Fruit fly (Drosophila melanogaster) whole organism, wandering third instar larva: Measurements from ENCODE around the gene unc-4.

Experiments
- Abd-B ChIP-seq: fragments of >200 bp; optimal IDR thresholded peaks from 2 replicates; lab custom pipeline; 2017; ENCODE audit warnings: missing biosample characterization, missing genetic modification characterization
- CG32264 ChIP-seq: fragments of 200-800 bp; sonication (Bioruptor generic); optimal IDR thresholded peaks from 2 replicates; lab custom pipeline; 2016; ENCODE audit warnings: missing biosample characterization, missing genetic modification characterization
- CG9705 ChIP-seq: fragments of 200-800 bp; sonication (Bioruptor generic); optimal IDR thresholded peaks from 2 replicates; lab custom pipeline; 2018; ENCODE audit warnings: missing biosample characterization, mild to moderate bottlenecking, missing genetic modification characterization
- CrebA ChIP-seq: fragments of 200-800 bp; sonication (Bioruptor generic); optimal IDR thresholded peaks from 2 replicates; lab custom pipeline; 2016; ENCODE audit warnings: missing biosample characterization, mild to moderate bottlenecking, missing genetic modification characterization, borderline replicate concordance
- Dfd ChIP-seq: fragments of >200 bp; optimal IDR thresholded peaks from 2 replicates; lab custom pipeline; 2017; ENCODE audit warnings: missing biosample characterization, missing genetic modification characterization
- Dif ChIP-seq: fragments of 200-275, 200-300 bp; sonication (Bioruptor generic); optimal IDR thresholded peaks from 2 replicates; lab custom pipeline; 2018; ENCODE audit warnings: missing biosample characterization, missing genetic modification characterization; ENCODE audit not compliant: partially characterized antibody
- GATAd ChIP-seq: sonication (Bioruptor generic); optimal IDR thresholded peaks from 2 replicates; lab custom pipeline; 2016; ENCODE audit warnings: missing biosample characterization, missing genetic modification characterization
- HLH106 ChIP-seq: fragments of 200-800 bp; optimal IDR thresholded peaks from 3 replicates; lab custom pipeline; 2019; ENCODE audit warnings: missing biosample characterization, mild to moderate bottlenecking, missing genetic modification characterization, moderate library complexity
- Hnf4 ChIP-seq: fragments of 200-800 bp; sonication (Bioruptor generic); optimal IDR thresholded peaks from 2 replicates; lab custom pipeline; 2016; ENCODE audit warnings: missing biosample characterization, mild to moderate bottlenecking, missing genetic modification characterization
- Hr78 ChIP-seq: fragments of >200 bp; optimal IDR thresholded peaks from 2 replicates; lab custom pipeline; 2017; ENCODE audit warnings: missing biosample characterization, missing genetic modification characterization
- Hr83 ChIP-seq: fragments of 200-300 bp; sonication (Bioruptor generic); optimal IDR thresholded peaks from 2 replicates; lab custom pipeline; 2016; ENCODE audit warnings: missing biosample characterization, mild to moderate bottlenecking, missing genetic modification characterization, moderate library complexity; ENCODE audit not compliant: poor library complexity, severe bottlenecking
- Jra ChIP-seq: sonication (Bioruptor generic); optimal IDR thresholded peaks from 2 replicates; lab custom pipeline; 2016; ENCODE audit warnings: missing biosample characterization, missing genetic modification characterization
- Mio ChIP-seq: sonication (Bioruptor generic); optimal IDR thresholded peaks from 2 replicates; lab custom pipeline; 2016; ENCODE audit warnings: missing biosample characterization, missing genetic modification characterization
- N ChIP-seq: fragments of >200 bp; optimal IDR thresholded peaks from 2 replicates; lab custom pipeline; 2018; ENCODE audit warnings: missing biosample characterization, missing external identifiers, missing genetic modification characterization
- OdsH ChIP-seq: fragments of 200-800 bp; sonication (Bioruptor generic); optimal IDR thresholded peaks from 2 replicates; lab custom pipeline; 2016; ENCODE audit warnings: missing biosample characterization, mild to moderate bottlenecking, missing genetic modification characterization
- Rel ChIP-seq, 2 experiments: fragments of 200-800 bp; sonication (Bioruptor generic) in 1 of 2; optimal IDR thresholded peaks; 2 replicates in 1 of 2; 3 replicates in 1 of 2; lab custom pipeline; 2016 to 2019; ENCODE audit warnings: mild to moderate bottlenecking in 2 of 2, missing biosample characterization in 2 of 2, missing genetic modification characterization in 2 of 2, moderate library complexity in 1 of 2
- Sp1 ChIP-seq: fragments of 200-800 bp; sonication (Bioruptor generic); optimal IDR thresholded peaks from 3 replicates; lab custom pipeline; 2019; ENCODE audit warnings: missing biosample characterization, mild to moderate bottlenecking, missing genetic modification characterization, moderate library complexity
- Vsx2 ChIP-seq: fragments of 200-300, 225-300 bp; sonication (Bioruptor generic); optimal IDR thresholded peaks from 2 replicates; lab custom pipeline; 2018; ENCODE audit warnings: missing biosample characterization, missing genetic modification characterization; ENCODE audit not compliant: partially characterized antibody
- br ChIP-seq: fragments of 200-800 bp; sonication (Bioruptor generic); optimal IDR thresholded peaks from 2 replicates; lab custom pipeline; 2016; ENCODE audit warnings: missing biosample characterization, missing genetic modification characterization
- brk ChIP-seq: fragments of 200-800 bp; sonication (Bioruptor generic); optimal IDR thresholded peaks from 2 replicates; lab custom pipeline; 2016; ENCODE audit warnings: missing biosample characterization, mild to moderate bottlenecking, missing genetic modification characterization
- dl ChIP-seq, 2 experiments: fragments of 175-275, 200-275 bp in 1 of 2; fragments of 200-275 bp in 1 of 2; sonication (Bioruptor generic); optimal IDR thresholded peaks; lab custom pipeline; 2018; ENCODE audit warnings: mild to moderate bottlenecking in 2 of 2, missing biosample characterization in 2 of 2, missing genetic modification characterization in 2 of 2, moderate library complexity in 2 of 2; ENCODE audit not compliant: partially characterized antibody in 2 of 2, insufficient read depth in 1 of 2
- dmrt93B ChIP-seq: fragments of 200-800 bp; sonication (Bioruptor generic); optimal IDR thresholded peaks from 2 replicates; lab custom pipeline; 2018; ENCODE audit warnings: missing biosample characterization, mild to moderate bottlenecking, missing genetic modification characterization
- dsf ChIP-seq: sonication (Bioruptor generic); optimal IDR thresholded peaks from 2 replicates; lab custom pipeline; 2016; ENCODE audit warnings: missing biosample characterization, missing genetic modification characterization, borderline replicate concordance
- ey ChIP-seq: fragments of 200-800 bp; sonication (Bioruptor generic); optimal IDR thresholded peaks from 2 replicates; lab custom pipeline; 2016; ENCODE audit warnings: missing biosample characterization, missing genetic modification characterization
- foxo ChIP-seq, 2 experiments: fragments of 200-800 bp; sonication (Bioruptor generic); optimal IDR thresholded peaks; 2 replicates in 1 of 2; 3 replicates in 1 of 2; lab custom pipeline; 2016 to 2017; ENCODE audit warnings: missing biosample characterization in 2 of 2, missing genetic modification characterization in 2 of 2
- fru ChIP-seq: fragments of 200-800 bp; sonication (Bioruptor generic); optimal IDR thresholded peaks from 3 replicates; lab custom pipeline; 2016; ENCODE audit warnings: missing biosample characterization, mild to moderate bottlenecking, missing genetic modification characterization
- h ChIP-seq: fragments of 200-800 bp; sonication (Bioruptor generic); optimal IDR thresholded peaks from 3 replicates; lab custom pipeline; 2016; ENCODE audit warnings: missing biosample characterization, mild to moderate bottlenecking, missing genetic modification characterization
- jim ChIP-seq: fragments of 175-275, 200-325 bp; sonication (Bioruptor generic); optimal IDR thresholded peaks from 2 replicates; lab custom pipeline; 2016; ENCODE audit warnings: missing biosample characterization, mild to moderate bottlenecking, missing genetic modification characterization
- lola ChIP-seq: fragments of >200 bp; optimal IDR thresholded peaks from 2 replicates; lab custom pipeline; 2017; ENCODE audit warnings: missing biosample characterization, missing genetic modification characterization
- pan ChIP-seq: fragments of >200 bp; optimal IDR thresholded peaks from 2 replicates; lab custom pipeline; 2017
- psq ChIP-seq: fragments of 200-800 bp; sonication (Bioruptor generic); optimal IDR thresholded peaks from 3 replicates; lab custom pipeline; 2017; ENCODE audit warnings: missing biosample characterization, mild to moderate bottlenecking, missing genetic modification characterization, moderate library complexity
- rgr ChIP-seq: fragments of 200-800 bp; sonication (Bioruptor generic); optimal IDR thresholded peaks from 3 replicates; lab custom pipeline; 2016; ENCODE audit warnings: missing biosample characterization, mild to moderate bottlenecking, missing genetic modification characterization
- sage ChIP-seq: fragments of 200-800 bp; sonication (Bioruptor generic); optimal IDR thresholded peaks from 2 replicates; lab custom pipeline; 2016; ENCODE audit warnings: missing biosample characterization, mild to moderate bottlenecking, missing genetic modification characterization
- sv ChIP-seq: fragments of 200-800 bp; sonication (Bioruptor generic); optimal IDR thresholded peaks from 3 replicates; lab custom pipeline; 2016; ENCODE audit warnings: missing biosample characterization, missing genetic modification characterization
- tai ChIP-seq: sonication (Bioruptor generic); optimal IDR thresholded peaks from 2 replicates; lab custom pipeline; 2016; ENCODE audit warnings: missing biosample characterization, missing genetic modification characterization
- woc ChIP-seq: sonication (Bioruptor generic); optimal IDR thresholded peaks from 2 replicates; lab custom pipeline; 2016; ENCODE audit warnings: missing biosample characterization, mild to moderate bottlenecking, missing genetic modification characterization

The unc-4 gene

DNA sequence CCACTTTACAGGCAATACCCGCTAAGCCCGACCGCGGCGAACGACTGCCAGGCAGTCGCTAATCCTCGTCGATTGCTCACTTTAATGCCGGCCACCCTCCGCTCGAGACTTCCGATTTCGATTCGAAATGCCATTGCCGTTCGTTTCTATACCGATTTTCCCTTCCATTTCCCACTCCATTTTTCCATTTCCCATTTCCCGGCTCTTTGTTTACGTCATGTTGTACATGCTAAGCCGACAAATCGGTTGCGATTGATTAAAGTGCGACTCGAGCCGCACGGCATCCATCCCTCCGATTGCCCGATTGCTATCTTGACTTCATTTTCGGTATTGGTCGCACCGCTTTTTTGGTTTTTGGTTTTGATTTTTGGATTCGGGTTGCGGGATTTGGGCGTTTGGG, 11.5 kb upstream of the unc-4 start:
- TF ChIP-seq CrebA (GFP tag; lab: Kevin White, UChicago) (no peak), pan (lab: Kevin White, UChicago) (no peak), sv (no peak), brk (GFP tag; lab: Kevin White, UChicago) (no peak), lola (GFP tag; lab: Kevin White, UChicago) (no peak), GATAd (GFP tag; lab: Kevin White, UChicago) (no peak), HLH106 (tag; lab: Kevin White, UChicago) (no peak)

DNA sequence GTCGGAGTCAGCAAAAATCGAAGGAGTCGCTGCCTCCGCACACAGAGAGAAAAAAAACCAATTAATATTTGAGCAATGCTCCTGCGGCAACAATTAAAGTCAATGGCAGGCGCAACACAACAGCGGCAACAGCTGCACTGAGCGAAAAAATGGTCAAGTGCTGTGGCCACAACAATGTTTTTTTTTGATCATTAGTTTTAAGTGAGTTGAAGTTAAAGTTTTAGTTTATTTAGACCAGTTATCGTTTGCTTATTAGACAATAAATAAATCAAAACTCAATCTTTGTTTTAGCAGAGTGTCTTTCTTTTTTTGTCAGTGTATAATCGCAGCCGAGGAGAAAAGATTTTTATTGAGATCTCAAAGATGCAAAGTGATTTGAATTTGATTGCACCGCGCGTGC, 7.8 kb upstream of the unc-4 start:
- TF ChIP-seq br: peak; percentile 61
- TF ChIP-seq tai (GFP tag; lab: Kevin White, UChicago): peak; percentile 47
- TF ChIP-seq Hnf4 (GFP tag; lab: Kevin White, UChicago): peak; percentile 46
- TF ChIP-seq dmrt93B (GFP tag; lab: Kevin White, UChicago): peak; percentile 59
- TF ChIP-seq psq (GFP tag; lab: Kevin White, UChicago): peak; percentile 40
- peak; percentile 49 for TF ChIP-seq woc
- peak; percentile 4 for TF ChIP-seq Jra (GFP tag; lab: Kevin White, UChicago)
- TF ChIP-seq jim (GFP tag; lab: Kevin White, UChicago): no peak
- TF ChIP-seq Dfd (GFP tag; lab: Kevin White, UChicago): no peak
- TF ChIP-seq N (GFP tag; lab: Kevin White, UChicago): no peak
- TF ChIP-seq Sp1 (GFP tag; lab: Kevin White, UChicago): peak; percentile 72
- no peak for TF ChIP-seq Mio (GFP tag; lab: Kevin White, UChicago)
- peak in 1 of 2 experiments; percentile 71 for TF ChIP-seq foxo (GFP tag; optimal IDR thresholded peaks at IDR 0.05; lab: Kevin White, UChicago)
- TF ChIP-seq CG32264 (GFP tag; lab: Kevin White, UChicago): peak; percentile 15
- TF ChIP-seq Rel (GFP tag; optimal IDR thresholded peaks at IDR 0.05; lab: Kevin White, UChicago): no peak
- TF ChIP-seq Rel (tag; optimal IDR thresholded peaks at IDR 0.05; lab: Kevin White, UChicago): no peak
- TF ChIP-seq Dif: no peak
- TF ChIP-seq rgr: peak; percentile 55
- TF ChIP-seq HLH106 (tag; lab: Kevin White, UChicago): peak; percentile 53
- no peak for TF ChIP-seq Vsx2 (GFP tag; lab: Kevin White, UChicago)
- TF ChIP-seq Abd-B: no peak
- TF ChIP-seq OdsH (GFP tag; lab: Kevin White, UChicago): peak; percentile 89
- TF ChIP-seq CG9705 (GFP tag; lab: Kevin White, UChicago): no peak
- TF ChIP-seq h (GFP tag; lab: Kevin White, UChicago): peak; percentile 69
- no peak for TF ChIP-seq CrebA (GFP tag; lab: Kevin White, UChicago)
- no peak for TF ChIP-seq Hr78 (GFP tag; lab: Kevin White, UChicago)
- no peak for TF ChIP-seq lola (GFP tag; lab: Kevin White, UChicago)
- TF ChIP-seq ey (GFP tag; lab: Kevin White, UChicago): peak; percentile 66
- TF ChIP-seq dsf (GFP tag; lab: Kevin White, UChicago): no peak
- TF ChIP-seq fru (GFP tag; lab: Kevin White, UChicago): peak; percentile 76
- no peak for TF ChIP-seq Hr83 (GFP tag; lab: Kevin White, UChicago)

DNA sequence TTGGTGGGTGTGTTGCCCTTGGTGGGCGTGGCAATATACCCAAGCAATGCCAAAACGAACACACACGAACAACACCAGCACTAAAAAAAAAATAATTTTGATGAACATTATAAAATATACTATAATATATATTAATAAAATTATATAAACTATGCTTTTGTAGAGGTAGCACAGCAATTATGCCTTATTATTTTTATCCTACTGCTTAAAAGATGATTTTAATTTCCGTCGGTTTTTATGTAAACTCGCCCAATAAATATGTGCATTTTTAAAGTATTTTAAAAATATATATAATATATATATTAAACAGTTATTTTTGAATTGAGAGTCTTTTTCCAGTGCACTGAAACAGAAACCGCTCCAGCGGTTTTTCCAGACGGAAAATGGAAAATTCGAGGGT, 6.1 kb upstream of the unc-4 start:
- TF ChIP-seq Dfd (GFP tag; lab: Kevin White, UChicago) (no peak), N (GFP tag; lab: Kevin White, UChicago) (no peak), Vsx2 (GFP tag; lab: Kevin White, UChicago) (no peak), HLH106 (tag; lab: Kevin White, UChicago) (no peak), dl (GFP tag; optimal IDR thresholded peaks at IDR 0.05; lab: Kevin White, UChicago; ENCODE audit: insufficient read depth in 1 of 2, partially characterized antibody in 2 of 2) (no peak), sage (no peak), sv (no peak), woc (no peak), Hr83 (GFP tag; lab: Kevin White, UChicago) (no peak), tai (GFP tag; lab: Kevin White, UChicago) (no peak), foxo (GFP tag; optimal IDR thresholded peaks at IDR 0.05; lab: Kevin White, UChicago) (no peak), fru (GFP tag; lab: Kevin White, UChicago) (no peak), pan (lab: Kevin White, UChicago) (no peak), psq (GFP tag; lab: Kevin White, UChicago) (no peak), OdsH (GFP tag; lab: Kevin White, UChicago) (no peak)
